Fruit fly (Drosophila melanogaster) whole organism, prepupa: Measurements from ENCODE around the gene CG7806.

Source experiments
- CG11294 ChIP-seq: fragments of 200-800 bp; sonication (Bioruptor generic); IDR thresholded peaks from 2 replicates; pipeline ENCODE4 v1.3.6; 2022; ENCODE audit warnings: missing biosample characterization, missing genetic modification characterization
- CG4318 ChIP-seq: fragments of 200-800 bp; sonication (Bioruptor generic); optimal IDR thresholded peaks from 3 replicates; lab custom pipeline; 2017; ENCODE audit warnings: missing biosample characterization, mild to moderate bottlenecking, missing genetic modification characterization
- CG8119 ChIP-seq: fragments of 200-800 bp; sonication (Bioruptor generic); IDR thresholded peaks from 3 replicates; pipeline ENCODE4 v1.3.6; 2022; ENCODE audit warnings: missing biosample characterization, missing genetic modification characterization
- Ets96B ChIP-seq: fragments of 200-800 bp; optimal IDR thresholded peaks from 2 replicates; lab custom pipeline; 2019; ENCODE audit warnings: missing biosample characterization, mild to moderate bottlenecking, missing genetic modification characterization, moderate library complexity
- Hr4 ChIP-seq: fragments of 200-800 bp; sonication (Bioruptor generic); optimal IDR thresholded peaks from 3 replicates; lab custom pipeline; 2016; ENCODE audit warnings: missing biosample characterization, missing genetic modification characterization
- OdsH ChIP-seq: fragments of 200-800 bp; sonication (Bioruptor generic); optimal IDR thresholded peaks from 3 replicates; lab custom pipeline; 2016; ENCODE audit warnings: missing biosample characterization, missing genetic modification characterization
- Smox ChIP-seq: fragments of 200-800 bp; sonication (Bioruptor generic); optimal IDR thresholded peaks from 3 replicates; lab custom pipeline; 2016; ENCODE audit warnings: missing biosample characterization, missing genetic modification characterization
- esn ChIP-seq: fragments of 200-800 bp; sonication (Bioruptor generic); optimal IDR thresholded peaks from 2 replicates; lab custom pipeline; 2016; ENCODE audit warnings: missing biosample characterization, mild to moderate bottlenecking, missing genetic modification characterization, moderate library complexity
- net ChIP-seq: fragments of 200-800 bp; sonication (Bioruptor generic); optimal IDR thresholded peaks from 3 replicates; lab custom pipeline; 2016; ENCODE audit warnings: missing biosample characterization, missing genetic modification characterization
- ss ChIP-seq, 2 experiments: fragments of 200-800 bp; sonication (Bioruptor generic); optimal IDR thresholded peaks; 2 replicates in 1 of 2; 3 replicates in 1 of 2; lab custom pipeline; 2017 to 2018; ENCODE audit warnings: mild to moderate bottlenecking in 2 of 2, missing biosample characterization in 2 of 2, missing genetic modification characterization in 2 of 2, moderate library complexity in 1 of 2

dm6 chr2L:8266145-8266544 lies 45.1 kb upstream of the CG7806 start:
- TF ChIP-seq OdsH (GFP tag; lab: Kevin White, UChicago) = peak; percentile 83
- peak; percentile 92 for TF ChIP-seq CG8119 (GFP tag; lab: Robert Waterston, UW)
- TF ChIP-seq Ets96B = peak; percentile 57
- TF ChIP-seq CG11294 = peak; percentile 62
- peak; percentile 78 to 87 for TF ChIP-seq ss (GFP tag; optimal IDR thresholded peaks at IDR 0.05; lab: Kevin White, UChicago)
- peak; percentile 83 for TF ChIP-seq net (GFP tag; lab: Kevin White, UChicago)
- peak; percentile 54 for TF ChIP-seq Hr4 (GFP tag; lab: Kevin White, UChicago)
- TF ChIP-seq Smox = peak; percentile 36
- peak; percentile 60 for TF ChIP-seq esn (GFP tag; lab: Kevin White, UChicago)
- peak; percentile 61 for TF ChIP-seq CG4318 (GFP tag; lab: Kevin White, UChicago)
